Fruit fly (Drosophila melanogaster) whole organism, embryonic: ENCODE results near the gene CG15473.

Experiments
- Bteb2 ChIP-seq: fragments of 200-800 bp; sonication (Bioruptor generic); optimal IDR thresholded peaks from 2 replicates; lab custom pipeline; 2016; ENCODE audit warnings: missing biosample characterization, missing genetic modification characterization
- CG10431 ChIP-seq: fragments of 200-800 bp; sonication (Bioruptor generic); optimal IDR thresholded peaks from 3 replicates; lab custom pipeline; 2018; ENCODE audit warnings: missing biosample characterization, mild to moderate bottlenecking, missing genetic modification characterization
- CG11398 ChIP-seq: fragments of 200-800 bp; sonication (Bioruptor generic); optimal IDR thresholded peaks from 2 replicates; lab custom pipeline; 2016; ENCODE audit warnings: missing biosample characterization, missing genetic modification characterization
- CG12071 ChIP-seq: fragments of 200-800 bp; sonication (Bioruptor generic); optimal IDR thresholded peaks from 3 replicates; lab custom pipeline; 2018; ENCODE audit warnings: missing biosample characterization, mild to moderate bottlenecking, missing genetic modification characterization
- CG14667 ChIP-seq: fragments of 200-800 bp; sonication (Bioruptor generic); IDR thresholded peaks from 2 replicates; pipeline ENCODE4 v1.3.6; 2022; ENCODE audit warnings: missing biosample characterization, missing genetic modification characterization
- CG1832 ChIP-seq: fragments of 200-800 bp; sonication (Bioruptor generic); optimal IDR thresholded peaks from 2 replicates; lab custom pipeline; 2017; ENCODE audit warnings: missing biosample characterization, mild to moderate bottlenecking, missing genetic modification characterization, inconsistent platforms
- CG31365 ChIP-seq: fragments of 200-800 bp; sonication (Bioruptor generic); optimal IDR thresholded peaks from 2 replicates; lab custom pipeline; 2018; ENCODE audit warnings: missing biosample characterization, mild to moderate bottlenecking, missing genetic modification characterization
- CG33557 ChIP-seq: fragments of 200-800 bp; sonication (Bioruptor generic); optimal IDR thresholded peaks from 2 replicates; lab custom pipeline; 2019; ENCODE audit warnings: missing biosample characterization, mild to moderate bottlenecking, missing genetic modification characterization, moderate library complexity
- CG4328 ChIP-seq: fragments of 200-800 bp; sonication (Bioruptor generic); optimal IDR thresholded peaks from 3 replicates; lab custom pipeline; 2017; ENCODE audit warnings: missing biosample characterization, missing genetic modification reagents, missing genetic modification characterization
- CG4404 ChIP-seq: fragments of 200-800 bp; sonication (Bioruptor generic); IDR thresholded peaks from 2 replicates; pipeline ENCODE4 v1.3.6; 2022; ENCODE audit warnings: missing biosample characterization, missing genetic modification characterization
- CG6683 ChIP-seq: fragments of 200-800 bp; sonication (Bioruptor generic); optimal IDR thresholded peaks from 2 replicates; lab custom pipeline; 2017; ENCODE audit warnings: missing biosample characterization, mild to moderate bottlenecking, missing genetic modification characterization, missing genetic modification reagents
- CG7786 ChIP-seq: fragments of 200-800 bp; sonication (Bioruptor generic); optimal IDR thresholded peaks from 2 replicates; lab custom pipeline; 2016; ENCODE audit warnings: missing biosample characterization, missing genetic modification characterization
- CG8765 ChIP-seq: fragments of 200-800 bp; sonication (Bioruptor generic); IDR thresholded peaks from 2 replicates; pipeline ENCODE4 v1.3.6; 2022; ENCODE audit warnings: missing biosample characterization, missing genetic modification characterization
- CG8924 ChIP-seq: fragments of 200-800 bp; optimal IDR thresholded peaks from 3 replicates; lab custom pipeline; 2019; ENCODE audit warnings: missing biosample characterization, mild to moderate bottlenecking, missing genetic modification characterization, moderate library complexity
- CG9932 ChIP-seq: fragments of 200-800 bp; sonication (Bioruptor generic); IDR thresholded peaks from 2 replicates; pipeline ENCODE4 v1.3.6; 2022; ENCODE audit warnings: missing biosample characterization, missing genetic modification characterization
- Dad ChIP-seq: fragments of 200-800 bp; sonication (Bioruptor generic); optimal IDR thresholded peaks from 3 replicates; lab custom pipeline; 2016; ENCODE audit warnings: missing biosample characterization, missing genetic modification characterization
- Gug ChIP-seq: fragments of 200-800 bp; sonication (Bioruptor generic); IDR thresholded peaks from 4 replicates; pipeline ENCODE4 v1.3.6; 2022; ENCODE audit warnings: missing biosample characterization, missing genetic modification characterization
- HLHmδ ChIP-seq: fragments of 200-800 bp; sonication (Bioruptor generic); optimal IDR thresholded peaks from 2 replicates; lab custom pipeline; 2018; ENCODE audit warnings: missing biosample characterization, mild to moderate bottlenecking, missing genetic modification characterization, moderate library complexity
- Jarid2 ChIP-seq: fragments of 200-800 bp; sonication (Bioruptor generic); optimal IDR thresholded peaks from 3 replicates; lab custom pipeline; 2017; ENCODE audit warnings: mild to moderate bottlenecking, missing biosample characterization, missing genetic modification reagents, missing genetic modification characterization
- Meics ChIP-seq: fragments of 200-800 bp; sonication (Bioruptor generic); optimal IDR thresholded peaks from 2 replicates; lab custom pipeline; 2017; ENCODE audit warnings: missing biosample characterization, mild to moderate bottlenecking, missing genetic modification characterization
- Mes4 ChIP-seq: fragments of 200-800 bp; sonication (Bioruptor generic); optimal IDR thresholded peaks from 2 replicates; lab custom pipeline; 2016; ENCODE audit warnings: missing biosample characterization, missing genetic modification characterization
- NFAT ChIP-seq: fragments of 200-800 bp; sonication (Bioruptor generic); IDR thresholded peaks from 2 replicates; pipeline ENCODE4 v1.3.6; 2022; ENCODE audit warnings: missing biosample characterization, missing genetic modification characterization
- NK7.1 ChIP-seq: fragments of 200-800 bp; sonication (Bioruptor generic); optimal IDR thresholded peaks from 3 replicates; lab custom pipeline; 2016; ENCODE audit warnings: missing biosample characterization, missing genetic modification characterization
- Nf-YC ChIP-seq: fragments of 200-800 bp; optimal IDR thresholded peaks from 3 replicates; lab custom pipeline; 2019; ENCODE audit warnings: missing biosample characterization, mild to moderate bottlenecking, missing genetic modification characterization, moderate library complexity
- Poxn ChIP-seq: fragments of 200-800 bp; sonication (Bioruptor generic); IDR thresholded peaks from 2 replicates; pipeline ENCODE4 v1.3.6; 2022; ENCODE audit warnings: missing biosample characterization, missing genetic modification characterization
- Scr ChIP-seq: fragments of 200-800 bp; sonication (Bioruptor generic); IDR thresholded peaks from 2 replicates; pipeline ENCODE4 v1.3.6; 2022; ENCODE audit warnings: missing biosample characterization, missing genetic modification characterization; ENCODE audit not compliant: partially characterized antibody
- Spps ChIP-seq: fragments of 200-800 bp; sonication (Bioruptor generic); optimal IDR thresholded peaks from 2 replicates; lab custom pipeline; 2018; ENCODE audit warnings: missing biosample characterization, mild to moderate bottlenecking, missing genetic modification characterization
- Trl ChIP-seq, 3 experiments: fragments of >200 bp in 2 of 3; fragments of 200-800 bp in 1 of 3; sonication (Bioruptor generic) in 1 of 3; optimal IDR thresholded peaks; 2 replicates in 1 of 3; 3 replicates in 2 of 3; lab custom pipeline; 2016 to 2017; ENCODE audit warnings: missing biosample characterization in 1 of 3, missing genetic modification characterization in 1 of 3
- Usf ChIP-seq: fragments of 200-800 bp; sonication (Bioruptor generic); optimal IDR thresholded peaks from 2 replicates; lab custom pipeline; 2017; ENCODE audit warnings: missing genotype, missing biosample characterization, missing genetic modification characterization
- Vsx1 ChIP-seq: fragments of 200-800 bp; sonication (Bioruptor generic); optimal IDR thresholded peaks from 2 replicates; lab custom pipeline; 2017; ENCODE audit warnings: missing biosample characterization, mild to moderate bottlenecking, missing genetic modification characterization, missing genetic modification reagents
- al ChIP-seq: fragments of 200-800 bp; sonication (Bioruptor generic); IDR thresholded peaks from 2 replicates; pipeline ENCODE4 v1.3.6; 2022; ENCODE audit warnings: missing biosample characterization, missing genetic modification characterization
- aop ChIP-seq: fragments of 200-800 bp; sonication (Bioruptor generic); IDR thresholded peaks from 2 replicates; pipeline ENCODE4 v1.3.6; 2022; ENCODE audit warnings: missing biosample characterization, missing genetic modification characterization
- cato ChIP-seq: fragments of 200-800 bp; sonication (Bioruptor generic); optimal IDR thresholded peaks from 2 replicates; lab custom pipeline; 2016; ENCODE audit warnings: missing biosample characterization, missing genetic modification characterization, borderline replicate concordance
- croc ChIP-seq: fragments of 200-800 bp; sonication (Bioruptor generic); conservative IDR thresholded peaks from 3 replicates; pipeline ENCODE4 v1.3.6; 2022; ENCODE audit warnings: missing biosample characterization, missing genetic modification characterization
- crol ChIP-seq: fragments of 200-800 bp; sonication (Bioruptor generic); IDR thresholded peaks from 2 replicates; pipeline ENCODE4 v1.3.6; 2022; ENCODE audit warnings: missing biosample characterization, missing genetic modification characterization
- cwo ChIP-seq: fragments of 200-800 bp; sonication (Bioruptor generic); optimal IDR thresholded peaks from 3 replicates; lab custom pipeline; 2017; ENCODE audit warnings: missing biosample characterization, missing genetic modification characterization, mild to moderate bottlenecking, moderate library complexity, missing genetic modification reagents
- dpn ChIP-seq, 2 experiments: fragments of 200-800 bp; sonication (Bioruptor generic); optimal IDR thresholded peaks; 3 replicates each; lab custom pipeline; 2016; ENCODE audit warnings: missing biosample characterization in 2 of 2, missing genetic modification characterization in 2 of 2
- ems ChIP-seq: fragments of 200-800 bp; sonication (Bioruptor generic); optimal IDR thresholded peaks from 3 replicates; lab custom pipeline; 2016; ENCODE audit warnings: missing biosample characterization, missing genetic modification characterization
- exex ChIP-seq: fragments of 200-800 bp; sonication (Bioruptor generic); optimal IDR thresholded peaks from 4 replicates; lab custom pipeline; 2018; ENCODE audit warnings: missing biosample characterization, mild to moderate bottlenecking, missing genetic modification characterization, moderate library complexity
- gce ChIP-seq: fragments of 200-800 bp; sonication (Bioruptor generic); IDR thresholded peaks from 3 replicates; pipeline ENCODE4 v1.3.6; 2022; ENCODE audit warnings: missing biosample characterization, missing genetic modification characterization
- lola ChIP-seq, 3 experiments: fragments of >200 bp in 2 of 3; fragments of 200-800 bp in 1 of 3; sonication (Bioruptor generic) in 1 of 3; optimal IDR thresholded peaks; 2 replicates each; lab custom pipeline; 2017 to 2019; ENCODE audit warnings: missing biosample characterization in 3 of 3, missing genetic modification characterization in 3 of 3, mild to moderate bottlenecking in 1 of 3, moderate library complexity in 1 of 3
- lov ChIP-seq, 2 experiments: fragments of 200-800 bp in 1 of 2; fragments of >200 bp in 1 of 2; sonication (Bioruptor generic) in 1 of 2; IDR thresholded peaks in 1 of 2; optimal IDR thresholded peaks in 1 of 2; 2 replicates in 1 of 2; 3 replicates in 1 of 2; pipeline versions ENCODE4 v1.3.6 to Lab custom; 2017 to 2022; ENCODE audit warnings: missing biosample characterization in 1 of 2, missing genetic modification characterization in 1 of 2
- nerfin-1 ChIP-seq: fragments of 200-800 bp; sonication (Bioruptor generic); optimal IDR thresholded peaks from 3 replicates; lab custom pipeline; 2019; ENCODE audit warnings: missing biosample characterization, mild to moderate bottlenecking, missing genetic modification characterization, moderate library complexity
- onecut ChIP-seq: fragments of 200-800 bp; sonication (Bioruptor generic); IDR thresholded peaks from 2 replicates; pipeline ENCODE4 v1.3.6; 2022; ENCODE audit warnings: missing biosample characterization, missing genetic modification characterization
- pho ChIP-seq: fragments of 200-800 bp; sonication (Bioruptor generic); optimal IDR thresholded peaks from 2 replicates; lab custom pipeline; 2016; ENCODE audit warnings: missing biosample characterization, missing genetic modification characterization
- pros ChIP-seq: fragments of 200-800 bp; sonication (Bioruptor generic); optimal IDR thresholded peaks from 3 replicates; lab custom pipeline; 2019; ENCODE audit warnings: missing biosample characterization, mild to moderate bottlenecking, missing genetic modification characterization, moderate library complexity
- stc ChIP-seq: fragments of 200-800 bp; sonication (Bioruptor generic); IDR thresholded peaks from 2 replicates; pipeline ENCODE4 v1.3.6; 2022; ENCODE audit warnings: missing biosample characterization, missing genetic modification characterization
- twi ChIP-seq: fragments of 200-800 bp; optimal IDR thresholded peaks from 2 replicates; lab custom pipeline; 2019; ENCODE audit warnings: missing biosample characterization, mild to moderate bottlenecking, missing genetic modification characterization, moderate library complexity
- tx ChIP-seq: fragments of 200-800 bp; sonication (Bioruptor generic); optimal IDR thresholded peaks from 2 replicates; lab custom pipeline; 2016; ENCODE audit warnings: missing biosample characterization, missing genetic modification characterization

The CG15473 gene

DNA sequence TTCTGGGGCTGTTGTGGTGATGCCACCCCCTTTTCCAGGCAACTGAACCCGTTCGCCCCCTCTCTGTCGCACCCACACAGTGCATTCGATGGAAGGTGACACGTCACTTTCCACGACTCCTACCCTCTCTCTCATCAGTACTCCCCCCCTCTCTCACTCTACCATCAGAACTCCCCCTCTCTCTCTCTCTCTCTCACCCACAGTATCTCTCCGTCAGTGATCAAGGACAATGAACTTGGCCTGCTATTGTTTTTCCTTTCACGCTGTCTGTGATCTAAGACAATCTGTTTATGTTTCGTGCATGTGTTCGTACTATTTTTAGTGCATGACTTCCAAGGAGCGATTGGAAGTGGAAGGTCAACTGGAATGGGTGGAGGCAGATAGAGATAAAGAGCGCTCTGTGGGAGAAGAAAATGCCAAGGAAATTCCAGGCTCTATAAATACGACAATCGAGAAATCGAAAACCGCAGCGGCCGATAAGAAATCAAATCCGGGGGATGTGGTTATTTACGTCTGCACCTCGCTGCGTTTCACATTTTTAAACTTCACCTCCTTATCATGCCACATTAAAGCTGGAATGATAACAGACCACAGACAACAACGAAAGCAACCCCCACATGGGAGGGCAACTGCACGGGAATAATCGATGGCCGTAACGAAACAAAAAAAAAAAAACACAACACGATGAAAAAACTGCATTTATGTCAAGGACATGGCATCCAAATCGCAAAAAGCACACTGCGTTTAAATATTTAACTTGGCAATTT is 24.0 kb upstream of the CG15473 start:
- no peak for TF ChIP-seq aop
- TF ChIP-seq Jarid2 (GFP tag; lab: Kevin White, UChicago) = no peak
- no peak for TF ChIP-seq gce
- peak in 1 of 2 experiments; percentile 66 for TF ChIP-seq Trl (optimal IDR thresholded peaks at IDR 0.05; lab: Kevin White, UChicago)
- no peak for TF ChIP-seq Trl (GFP tag; optimal IDR thresholded peaks at IDR 0.05; lab: Kevin White, UChicago)
- TF ChIP-seq CG11398 = no peak
- TF ChIP-seq al (GFP tag; lab: Robert Waterston, UW) = no peak
- TF ChIP-seq CG12071 (GFP tag; lab: Kevin White, UChicago) = no peak
- no peak for TF ChIP-seq CG14667 (GFP tag; lab: Robert Waterston, UW)
- TF ChIP-seq croc = no peak
- no peak for TF ChIP-seq Bteb2 (GFP tag; lab: Kevin White, UChicago)
- peak; percentile 85 for TF ChIP-seq onecut
- no peak for TF ChIP-seq CG10431 (GFP tag; lab: Kevin White, UChicago)
- no peak for TF ChIP-seq Spps (tag; lab: Kevin White, UChicago)
- TF ChIP-seq CG4328 = no peak
- TF ChIP-seq CG9932 (GFP tag; lab: Robert Waterston, UW) = no peak
- no peak for TF ChIP-seq cato
- no peak for TF ChIP-seq exex (tag; lab: Kevin White, UChicago)
- no peak for TF ChIP-seq CG8924 (tag; lab: Kevin White, UChicago)
- TF ChIP-seq crol (GFP tag; lab: Robert Waterston, UW) = peak; percentile 95
- TF ChIP-seq CG6683 (GFP tag; lab: Kevin White, UChicago) = no peak
- no peak for TF ChIP-seq CG31365
- no peak for TF ChIP-seq Meics
- TF ChIP-seq Usf (GFP tag; lab: Kevin White, UChicago) = no peak
- no peak for TF ChIP-seq nerfin-1 (tag; lab: Kevin White, UChicago)
- no peak for TF ChIP-seq NFAT (GFP tag; lab: Robert Waterston, UW)
- TF ChIP-seq pros (GFP tag; lab: Kevin White, UChicago) = peak; percentile 95
- TF ChIP-seq CG1832 (GFP tag; lab: Kevin White, UChicago) = peak; percentile 64
- TF ChIP-seq HLHmδ = no peak
- no peak for TF ChIP-seq dpn (GFP tag; optimal IDR thresholded peaks at IDR 0.05; lab: Kevin White, UChicago)
- TF ChIP-seq stc (GFP tag; lab: Robert Waterston, UW) = no peak
- no peak for TF ChIP-seq NK7.1
- TF ChIP-seq CG4404 = no peak
- TF ChIP-seq Scr = no peak
- TF ChIP-seq cwo (GFP tag; lab: Kevin White, UChicago) = no peak
- TF ChIP-seq Nf-YC (tag; lab: Kevin White, UChicago) = no peak
- TF ChIP-seq ems (GFP tag; lab: Kevin White, UChicago) = no peak
- TF ChIP-seq CG7786 = no peak
- TF ChIP-seq CG33557 (GFP tag; lab: Kevin White, UChicago) = no peak
- no peak for TF ChIP-seq lov (optimal IDR thresholded peaks at IDR 0.05; lab: Kevin White, UChicago)
- no peak for TF ChIP-seq lov (GFP tag; IDR thresholded peaks at IDR 0.05; lab: Robert Waterston, UW)
- TF ChIP-seq twi (tag; lab: Kevin White, UChicago) = peak; percentile 77
- TF ChIP-seq pho (GFP tag; lab: Kevin White, UChicago) = no peak
- no peak for TF ChIP-seq lola (GFP tag; optimal IDR thresholded peaks at IDR 0.05; lab: Kevin White, UChicago)
- no peak for TF ChIP-seq Dad (GFP tag; lab: Kevin White, UChicago)
- TF ChIP-seq tx (GFP tag; lab: Kevin White, UChicago) = no peak
- no peak for TF ChIP-seq Gug
- TF ChIP-seq Mes4 (GFP tag; lab: Kevin White, UChicago) = no peak
- TF ChIP-seq Poxn (GFP tag; lab: Robert Waterston, UW) = no peak
- no peak for TF ChIP-seq Vsx1 (GFP tag; lab: Kevin White, UChicago)
- TF ChIP-seq CG8765 (GFP tag; lab: Robert Waterston, UW) = no peak
